Worm (Caenorhabditis elegans) whole organism, mixed stage, embryonic: Measurements from ENCODE around the gene efk-1.

ENCODE experiments used
- bed-3 ChIP-seq: fragments of 200-800 bp; sonication (Bioruptor generic); optimal IDR thresholded peaks from 3 replicates; lab custom pipeline; 2018; ENCODE audit warnings: mild to moderate bottlenecking, missing genetic modification characterization, moderate library complexity, missing compliant biosample characterization
- blmp-1 ChIP-seq: fragments of 150-350 bp; optimal IDR thresholded peaks from 2 replicates; lab custom pipeline; 2014; ENCODE audit warnings: missing biosample characterization, missing genetic modification characterization
- ceh-39 ChIP-seq: fragments of 150-350 bp; optimal IDR thresholded peaks from 2 replicates; lab custom pipeline; 2014; ENCODE audit warnings: missing biosample characterization, missing genetic modification characterization
- ceh-43 ChIP-seq: fragments of 200-800 bp; sonication (Bioruptor generic); optimal IDR thresholded peaks from 2 replicates; lab custom pipeline; 2018; ENCODE audit warnings: mild to moderate bottlenecking, missing genetic modification characterization, moderate library complexity, missing compliant biosample characterization
- ceh-83 ChIP-seq: fragments of 200-800 bp; sonication (Bioruptor generic); optimal IDR thresholded peaks from 2 replicates; lab custom pipeline; 2018; ENCODE audit warnings: mild to moderate bottlenecking, missing genetic modification characterization, missing compliant biosample characterization
- ces-1 ChIP-seq: fragments of 150-350 bp; optimal IDR thresholded peaks from 2 replicates; lab custom pipeline; 2014; ENCODE audit warnings: missing biosample characterization, missing genetic modification reagents, missing genetic modification characterization
- drap-1 ChIP-seq: fragments of 200-800 bp; sonication (Bioruptor generic); optimal IDR thresholded peaks from 3 replicates; lab custom pipeline; 2018; ENCODE audit warnings: mild to moderate bottlenecking, missing genetic modification characterization, missing compliant biosample characterization
- elt-1 ChIP-seq: sonication (generic microtip); optimal IDR thresholded peaks from 2 replicates; lab custom pipeline; 2017; ENCODE audit warnings: missing genetic modification characterization, mild to moderate bottlenecking, missing compliant biosample characterization, antibody characterized with exemption, moderate library complexity, borderline replicate concordance; ENCODE audit not compliant: insufficient read depth
- ham-2 ChIP-seq: fragments of 200-800 bp; sonication (Bioruptor generic); optimal IDR thresholded peaks from 2 replicates; lab custom pipeline; 2018; ENCODE audit warnings: mild to moderate bottlenecking, missing genetic modification characterization, missing compliant biosample characterization
- hlh-1 ChIP-seq: fragments of 150-350 bp; optimal IDR thresholded peaks from 2 replicates; lab custom pipeline; 2014; ENCODE audit warnings: missing biosample characterization, missing genetic modification reagents, missing genetic modification characterization
- lin-32 ChIP-seq: fragments of 200-800 bp; sonication (Bioruptor generic); optimal IDR thresholded peaks from 2 replicates; lab custom pipeline; 2018; ENCODE audit warnings: mild to moderate bottlenecking, missing genetic modification characterization, missing compliant biosample characterization
- lsy-2 ChIP-seq: fragments of 150-350 bp; optimal IDR thresholded peaks from 2 replicates; lab custom pipeline; 2014; ENCODE audit warnings: missing biosample characterization, missing genetic modification characterization
- mab-5 ChIP-seq: fragments of 150-350 bp; optimal IDR thresholded peaks from 2 replicates; lab custom pipeline; 2014; ENCODE audit warnings: missing biosample characterization, missing genetic modification characterization
- mep-1 ChIP-seq: fragments of 150-350 bp; optimal IDR thresholded peaks from 2 replicates; lab custom pipeline; 2017; ENCODE audit warnings: missing biosample characterization, missing genetic modification reagents, missing genetic modification characterization, inconsistent platforms
- nhr-12 ChIP-seq: fragments of 150-350 bp; optimal IDR thresholded peaks from 2 replicates; lab custom pipeline; 2014; ENCODE audit warnings: missing biosample characterization, missing genetic modification characterization
- nhr-2 ChIP-seq: fragments of 150-350 bp; optimal IDR thresholded peaks from 2 replicates; lab custom pipeline; 2014; ENCODE audit warnings: missing biosample characterization, missing genetic modification characterization
- nhr-237 ChIP-seq: fragments of 150-350 bp; optimal IDR thresholded peaks from 2 replicates; lab custom pipeline; 2014; ENCODE audit warnings: missing biosample characterization, missing genetic modification characterization
- nhr-76 ChIP-seq: sonication (generic microtip); optimal IDR thresholded peaks from 2 replicates; lab custom pipeline; 2017; ENCODE audit warnings: missing biosample characterization, missing genetic modification characterization
- pha-4 ChIP-seq: fragments of 150-350 bp; optimal IDR thresholded peaks from 2 replicates; lab custom pipeline; 2018; ENCODE audit warnings: missing biosample characterization, missing genetic modification reagents, missing genetic modification characterization
- sem-2 ChIP-seq: fragments of 200-800 bp; sonication (Bioruptor generic); optimal IDR thresholded peaks from 2 replicates; lab custom pipeline; 2018; ENCODE audit warnings: mild to moderate bottlenecking, missing genetic modification characterization, missing compliant biosample characterization
- snpc-4 ChIP-seq: fragments of 150-350 bp; optimal IDR thresholded peaks from 2 replicates; lab custom pipeline; 2014; ENCODE audit warnings: missing biosample characterization, missing genetic modification characterization
- sptf-1 ChIP-seq: sonication (generic microtip); optimal IDR thresholded peaks from 2 replicates; lab custom pipeline; 2017; ENCODE audit warnings: mild to moderate bottlenecking, missing genetic modification characterization, moderate library complexity, missing compliant biosample characterization
- unc-120 ChIP-seq: sonication (generic microtip); optimal IDR thresholded peaks from 2 replicates; lab custom pipeline; 2017; ENCODE audit warnings: missing genetic modification characterization, missing compliant biosample characterization; ENCODE audit not compliant: poor library complexity, severe bottlenecking
- unc-39 ChIP-seq: fragments of 150-350 bp; optimal IDR thresholded peaks from 2 replicates; lab custom pipeline; 2014; ENCODE audit warnings: missing biosample characterization, missing genetic modification characterization
- unc-62 ChIP-seq: fragments of 150-350 bp; optimal IDR thresholded peaks from 2 replicates; lab custom pipeline; 2014; ENCODE audit warnings: missing biosample characterization, missing genetic modification reagents, missing genetic modification characterization
- zip-8 ChIP-seq: fragments of 150-350 bp; optimal IDR thresholded peaks from 2 replicates; lab custom pipeline; 2014; ENCODE audit warnings: missing biosample characterization, missing genetic modification characterization
- ztf-11 ChIP-seq: fragments of 150-350 bp; optimal IDR thresholded peaks from 2 replicates; lab custom pipeline; 2014; ENCODE audit warnings: missing biosample characterization, missing genetic modification characterization

The efk-1 gene

ce11 chrIII:6213915-6214314 is 45.6 kb upstream of the efk-1 start, which contains the start of gene C23G10.10:
TSS of gene C23G10.10 (minus strand) at chrIII:6214015.
- TF ChIP-seq hlh-1 (tag; lab: Kevin White, UChicago) (no peak), ceh-83 (GFP tag; lab: Kevin White, UChicago) (no peak), pha-4 (tag; lab: Kevin White, UChicago) (no peak), drap-1 (no peak), unc-62 (GFP tag; lab: Kevin White, UChicago) (no peak), ceh-39 (tag; lab: Kevin White, UChicago) (no peak), ces-1 (GFP tag; lab: Kevin White, UChicago) (no peak), ztf-11 (tag; lab: Kevin White, UChicago) (no peak), blmp-1 (tag; lab: Kevin White, UChicago) (no peak), mep-1 (tag; lab: Kevin White, UChicago) (no peak), sem-2 (GFP tag; lab: Kevin White, UChicago) (no peak), ceh-43 (GFP tag; lab: Kevin White, UChicago) (no peak)

ce11 chrIII:6210215-6210822 is 42.0 kb upstream of the efk-1 start:
- TF ChIP-seq sem-2 (GFP tag; lab: Kevin White, UChicago) (no peak), nhr-76 (tag; lab: Kevin White, UChicago) (no peak), zip-8 (tag; lab: Kevin White, UChicago) (no peak), unc-120 (no peak), bed-3 (no peak), nhr-2 (tag; lab: Kevin White, UChicago) (no peak), drap-1 (no peak), ham-2 (GFP tag; lab: Kevin White, UChicago) (no peak), lsy-2 (tag; lab: Kevin White, UChicago) (no peak), lin-32 (GFP tag; lab: Kevin White, UChicago) (no peak), nhr-12 (no peak), blmp-1 (tag; lab: Kevin White, UChicago) (no peak), mep-1 (tag; lab: Kevin White, UChicago) (no peak), ztf-11 (tag; lab: Kevin White, UChicago) (no peak), unc-39 (no peak), mab-5 (tag; lab: Kevin White, UChicago) (no peak), unc-62 (GFP tag; lab: Kevin White, UChicago) (no peak)

- TF ChIP-seq unc-62 (GFP tag; lab: Kevin White, UChicago) (no peak), ceh-83 (GFP tag; lab: Kevin White, UChicago) (no peak), sptf-1 (tag; lab: Kevin White, UChicago) (no peak), nhr-2 (tag; lab: Kevin White, UChicago) (no peak), hlh-1 (tag; lab: Kevin White, UChicago) (no peak), ceh-43 (GFP tag; lab: Kevin White, UChicago) (no peak), bed-3 (no peak), snpc-4 (tag; lab: Kevin White, UChicago) (no peak), lsy-2 (tag; lab: Kevin White, UChicago) (no peak)
These were observed 40.6 kb upstream of the efk-1 start, which contains the start of gene C23G10.1 for ce11 chrIII:6208984-6209383. TSS of gene C23G10.1 (plus strand) at chrIII:6209284.

ce11 chrIII:6207881-6208280 is 39.5 kb upstream of the efk-1 start, which contains the start of gene C23G10.2:
TSS of gene C23G10.2 (plus strand) at chrIII:6208064.
- TF ChIP-seq snpc-4 (tag; lab: Kevin White, UChicago) (no peak), bed-3 (no peak), unc-39 (no peak), mep-1 (tag; lab: Kevin White, UChicago) (no peak), ceh-43 (GFP tag; lab: Kevin White, UChicago) (no peak), ceh-83 (GFP tag; lab: Kevin White, UChicago) (no peak), unc-62 (GFP tag; lab: Kevin White, UChicago) (no peak), ces-1 (GFP tag; lab: Kevin White, UChicago) (no peak), nhr-237 (tag; lab: Kevin White, UChicago) (no peak), elt-1 (tag; lab: Kevin White, UChicago) (no peak)
- TF ChIP-seq, all 35 proteins: peak for 0

- TF ChIP-seq ceh-83 (GFP tag; lab: Kevin White, UChicago) = no peak
- TF ChIP-seq, all 35 proteins: peak for 0
These were observed 38.7 kb upstream of the efk-1 start for ce11 chrIII:6207046-6207445.
